Worm (Caenorhabditis elegans) whole organism, L3 larva: ENCODE data around the gene egg-1.

Experiments used
- R02D3.7 ChIP-seq: fragments of 150-350 bp; optimal IDR thresholded peaks from 2 replicates; lab custom pipeline; 2014; ENCODE audit warnings: missing biosample characterization, missing genetic modification characterization
- ZK546.5 ChIP-seq: sonication (generic microtip); optimal IDR thresholded peaks from 2 replicates; lab custom pipeline; 2017; ENCODE audit warnings: missing biosample characterization, missing genetic modification characterization
- ama-1 ChIP-seq: fragments of 150-350 bp; optimal IDR thresholded peaks from 2 replicates; lab custom pipeline; 2018
- ceh-16 ChIP-seq: sonication (generic microtip); optimal IDR thresholded peaks from 2 replicates; lab custom pipeline; 2017; ENCODE audit warnings: missing biosample characterization, missing genetic modification characterization
- ceh-28 ChIP-seq: fragments of 150-350 bp; optimal IDR thresholded peaks from 2 replicates; lab custom pipeline; 2014; ENCODE audit warnings: missing biosample characterization, missing genetic modification reagents, missing genetic modification characterization
- ceh-82 ChIP-seq: fragments of 150-350 bp; optimal IDR thresholded peaks from 2 replicates; lab custom pipeline; 2014; ENCODE audit warnings: missing biosample characterization, missing genetic modification characterization
- ceh-9 ChIP-seq: sonication (generic microtip); optimal IDR thresholded peaks from 2 replicates; lab custom pipeline; 2018; ENCODE audit warnings: missing biosample characterization, missing genetic modification characterization
- daf-12 ChIP-seq: fragments of 150-350 bp; optimal IDR thresholded peaks from 2 replicates; lab custom pipeline; 2014; ENCODE audit warnings: missing biosample characterization, missing genetic modification reagents, missing genetic modification characterization
- egl-27 ChIP-seq: sonication (generic microtip); optimal IDR thresholded peaks from 4 replicates; lab custom pipeline; 2017; ENCODE audit warnings: missing biosample characterization, missing genetic modification reagents, missing genetic modification characterization
- egl-5 ChIP-seq: fragments of 150-350 bp; optimal IDR thresholded peaks from 2 replicates; lab custom pipeline; 2017; ENCODE audit warnings: missing biosample characterization, missing genetic modification reagents, missing genetic modification characterization, inconsistent platforms
- elt-2 ChIP-seq: sonication (generic microtip); optimal IDR thresholded peaks from 2 replicates; lab custom pipeline; 2016; ENCODE audit warnings: missing genetic modification reagents, mild to moderate bottlenecking, missing genetic modification characterization, missing compliant biosample characterization
- elt-3 ChIP-seq, 3 experiments: fragments of 150-350 bp in 1 of 3; sonication (generic microtip) in 2 of 3; optimal IDR thresholded peaks; 2 replicates in 2 of 3; 4 replicates in 1 of 3; lab custom pipeline; 2014 to 2017; ENCODE audit warnings: missing biosample characterization in 3 of 3, missing genetic modification characterization in 3 of 3
- eor-1 ChIP-seq, 2 experiments: fragments of 150-350 bp; optimal IDR thresholded peaks; 2 replicates each; lab custom pipeline; 2014 to 2018; ENCODE audit warnings: missing biosample characterization in 2 of 2, missing genetic modification characterization in 2 of 2
- fkh-10 ChIP-seq: sonication (generic microtip); optimal IDR thresholded peaks from 2 replicates; lab custom pipeline; 2017; ENCODE audit warnings: missing biosample characterization, missing genetic modification reagents, missing genetic modification characterization
- fos-1 ChIP-seq: fragments of 150-350 bp; optimal IDR thresholded peaks from 2 replicates; lab custom pipeline; 2014; ENCODE audit warnings: missing biosample characterization, missing genetic modification characterization
- hmg-11 ChIP-seq: sonication (generic microtip); optimal IDR thresholded peaks from 2 replicates; lab custom pipeline; 2016; ENCODE audit warnings: missing genetic modification characterization, missing compliant biosample characterization
- jun-1 ChIP-seq: fragments of 150-350 bp; optimal IDR thresholded peaks from 2 replicates; lab custom pipeline; 2014; ENCODE audit warnings: missing biosample characterization, missing genetic modification reagents, missing genetic modification characterization
- lin-15B ChIP-seq: fragments of 150-350 bp; optimal IDR thresholded peaks from 2 replicates; lab custom pipeline; 2014; ENCODE audit warnings: missing biosample characterization, missing genetic modification characterization
- lin-39 ChIP-seq: fragments of 150-350 bp; optimal IDR thresholded peaks from 2 replicates; lab custom pipeline; 2018; ENCODE audit warnings: missing biosample characterization, missing genetic modification reagents, missing genetic modification characterization
- lsy-12 ChIP-seq: sonication (generic microtip); optimal IDR thresholded peaks from 2 replicates; lab custom pipeline; 2016; ENCODE audit warnings: mild to moderate bottlenecking, missing genetic modification characterization, missing compliant biosample characterization
- nfya-1 ChIP-seq: sonication (generic microtip); optimal IDR thresholded peaks from 2 replicates; lab custom pipeline; 2017; ENCODE audit warnings: missing genetic modification characterization, mild to moderate bottlenecking, missing compliant biosample characterization, antibody characterized with exemption, moderate library complexity; ENCODE audit not compliant: insufficient read depth
- nhr-11 ChIP-seq: fragments of 150-350 bp; optimal IDR thresholded peaks from 2 replicates; lab custom pipeline; 2014; ENCODE audit warnings: missing biosample characterization, missing genetic modification characterization
- nhr-12 ChIP-seq: fragments of 150-350 bp; optimal IDR thresholded peaks from 2 replicates; lab custom pipeline; 2014; ENCODE audit warnings: missing biosample characterization, missing genetic modification characterization
- nhr-23 ChIP-seq: fragments of 150-350 bp; optimal IDR thresholded peaks from 2 replicates; lab custom pipeline; 2014; ENCODE audit warnings: missing biosample characterization, missing genetic modification reagents, missing genetic modification characterization
- nhr-237 ChIP-seq: fragments of 150-350 bp; optimal IDR thresholded peaks from 2 replicates; lab custom pipeline; 2014; ENCODE audit warnings: missing biosample characterization, missing genetic modification characterization
- nhr-25 ChIP-seq: sonication (generic microtip); optimal IDR thresholded peaks from 2 replicates; lab custom pipeline; 2017; ENCODE audit warnings: missing biosample characterization, missing genetic modification characterization
- nhr-28 ChIP-seq: fragments of 150-350 bp; optimal IDR thresholded peaks from 2 replicates; lab custom pipeline; 2014; ENCODE audit warnings: missing biosample characterization, missing genetic modification characterization
- nhr-43 ChIP-seq: sonication (generic microtip); optimal IDR thresholded peaks from 2 replicates; lab custom pipeline; 2016; ENCODE audit warnings: mild to moderate bottlenecking, missing genetic modification characterization, missing compliant biosample characterization; ENCODE audit not compliant: poor library complexity, severe bottlenecking
- nhr-67 ChIP-seq: fragments of 150-350 bp; optimal IDR thresholded peaks from 2 replicates; lab custom pipeline; 2014; ENCODE audit warnings: missing biosample characterization, missing genetic modification characterization
- nhr-76 ChIP-seq: fragments of 150-350 bp; sonication (generic microtip); optimal IDR thresholded peaks from 5 replicates; lab custom pipeline; 2014; ENCODE audit warnings: missing biosample characterization, missing genetic modification characterization
- nhr-77 ChIP-seq: fragments of 150-350 bp; optimal IDR thresholded peaks from 2 replicates; lab custom pipeline; 2014; ENCODE audit warnings: missing biosample characterization, missing genetic modification characterization
- pha-4 ChIP-seq: fragments of 150-350 bp; optimal IDR thresholded peaks from 2 replicates; lab custom pipeline; 2014; ENCODE audit warnings: missing biosample characterization, missing genetic modification reagents, missing genetic modification characterization
- pqm-1 ChIP-seq: fragments of 150-350 bp; optimal IDR thresholded peaks from 2 replicates; lab custom pipeline; 2017; ENCODE audit warnings: missing biosample characterization, missing genetic modification characterization, inconsistent platforms
- sea-2 ChIP-seq: fragments of 150-350 bp; sonication (generic microtip); optimal IDR thresholded peaks from 4 replicates; lab custom pipeline; 2014; ENCODE audit warnings: missing biosample characterization, missing genetic modification reagents, missing genetic modification characterization
- skn-1 ChIP-seq: fragments of 150-350 bp; optimal IDR thresholded peaks from 2 replicates; lab custom pipeline; 2014; ENCODE audit warnings: missing biosample characterization, missing genetic modification characterization
- tbx-2 ChIP-seq: sonication (generic microtip); optimal IDR thresholded peaks from 2 replicates; lab custom pipeline; 2016; ENCODE audit warnings: mild to moderate bottlenecking, missing genetic modification characterization, missing compliant biosample characterization
- unc-62 ChIP-seq: fragments of 150-350 bp; sonication (generic microtip); optimal IDR thresholded peaks from 4 replicates; lab custom pipeline; 2014; ENCODE audit warnings: missing biosample characterization, missing genetic modification reagents, missing genetic modification characterization
- ztf-11 ChIP-seq: fragments of 150-350 bp; optimal IDR thresholded peaks from 2 replicates; lab custom pipeline; 2014; ENCODE audit warnings: missing biosample characterization, missing genetic modification characterization
- ztf-4 ChIP-seq: fragments of 150-350 bp; optimal IDR thresholded peaks from 2 replicates; lab custom pipeline; 2014; ENCODE audit warnings: missing biosample characterization, missing genetic modification characterization

egg-1 gene

DNA sequence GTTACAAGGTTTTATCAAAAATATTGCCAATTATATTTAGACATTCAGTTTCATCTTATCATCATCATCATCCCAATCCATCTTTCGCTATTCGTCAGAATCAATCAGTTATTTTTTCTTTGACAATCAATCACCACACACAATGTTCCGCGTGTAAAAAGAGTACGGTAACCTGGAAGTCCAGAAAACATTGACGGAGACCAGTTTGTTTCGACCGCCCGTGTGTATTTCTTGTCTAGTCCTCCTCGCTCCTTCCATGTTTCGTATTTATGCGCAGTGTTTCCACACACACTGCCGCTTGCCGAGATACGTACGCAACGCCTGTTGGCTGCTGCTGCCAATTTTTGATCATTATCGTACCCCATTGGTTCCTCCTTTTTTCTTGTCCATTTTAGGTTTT lies 17.3 kb upstream of the egg-1 start:
- TF ChIP-seq ztf-4 (no peak), fos-1 (no peak), R02D3.7 (tag; lab: Kevin White, UChicago) (no peak), ceh-16 (no peak), lsy-12 (tag; lab: Kevin White, UChicago) (peak; percentile 63), pha-4 (tag; lab: Kevin White, UChicago) (no peak), nhr-25 (tag; lab: Kevin White, UChicago) (peak; percentile 66), nhr-43 (peak; percentile 81), pqm-1 (tag; lab: Kevin White, UChicago) (peak; percentile 49), unc-62 (GFP tag; lab: Kevin White, UChicago) (peak; percentile 40), skn-1 (tag; lab: Kevin White, UChicago) (peak; percentile 18), lin-39 (tag; lab: Kevin White, UChicago) (peak; percentile 40), elt-3 (tag; optimal IDR thresholded peaks at IDR 0.05; lab: Kevin White, UChicago) (no peak), elt-2 (tag; lab: Kevin White, UChicago) (peak; percentile 58), nfya-1 (peak; percentile 95), lin-15B (tag; lab: Kevin White, UChicago) (peak; percentile 55), hmg-11 (tag; lab: Kevin White, UChicago) (peak; percentile 5), jun-1 (tag; lab: Kevin White, UChicago) (no peak), tbx-2 (tag; lab: Kevin White, UChicago) (no peak), ceh-28 (tag; lab: Kevin White, UChicago) (peak; percentile 28), nhr-237 (tag; lab: Kevin White, UChicago) (no peak), nhr-67 (tag; lab: Kevin White, UChicago) (no peak), nhr-23 (tag; lab: Kevin White, UChicago) (peak; percentile 86), ama-1 (peak; percentile 45)

- no peak for TF ChIP-seq sea-2 (GFP tag; lab: Kevin White, UChicago)
- TF ChIP-seq pha-4 (tag; lab: Kevin White, UChicago) = peak; percentile 8
- TF ChIP-seq, all 47 proteins: peak for 1
Observed at ce11 chrIII:5711242-5711641, 16.7 kb upstream of the egg-1 start, which contains the start of gene rbm-26. TSS of gene rbm-26 (plus strand) at chrIII:5711542.

DNA sequence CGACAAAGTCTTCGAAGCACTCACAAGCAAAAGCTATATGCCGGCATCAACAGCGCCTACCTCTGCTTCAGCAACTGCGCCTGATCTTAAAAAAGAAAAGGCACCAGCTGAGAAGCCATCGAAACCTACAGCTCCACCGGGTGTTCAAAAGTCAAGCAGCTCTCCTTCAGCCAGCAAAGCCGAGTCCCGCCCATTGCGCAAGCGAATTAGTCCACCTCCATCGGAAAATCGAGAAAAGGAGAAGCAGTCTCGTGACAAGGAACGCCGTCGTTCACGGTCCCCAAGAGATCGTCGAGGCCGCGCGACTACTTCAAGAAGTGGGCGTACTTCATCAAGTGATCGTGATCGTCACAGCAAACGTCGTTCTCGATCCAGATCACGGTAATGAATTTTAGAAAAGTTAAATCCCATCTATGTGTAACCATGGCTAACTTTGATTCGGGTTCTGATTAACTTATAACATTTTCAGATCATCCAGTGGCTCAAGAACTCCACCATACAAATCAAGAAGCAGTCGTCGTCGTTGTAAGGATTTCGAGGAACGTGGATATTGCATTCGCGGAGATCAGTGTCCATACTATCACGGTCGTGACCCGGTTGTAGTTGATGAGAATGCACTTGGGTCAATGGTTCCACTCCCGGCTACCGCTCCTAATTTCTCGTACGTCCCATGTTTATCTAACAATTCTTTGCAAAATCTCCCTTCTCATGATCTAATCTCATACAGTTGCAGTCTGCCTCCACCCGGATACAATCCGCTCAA lies 15.9 kb upstream of the egg-1 start:
- TF ChIP-seq lin-39 (tag; lab: Kevin White, UChicago) = no peak
- TF ChIP-seq ztf-11 = no peak
- TF ChIP-seq nhr-77 (tag; lab: Kevin White, UChicago) = no peak
- no peak for TF ChIP-seq daf-12
- TF ChIP-seq egl-27 = no peak
- no peak for TF ChIP-seq ceh-28 (tag; lab: Kevin White, UChicago)
- TF ChIP-seq ZK546.5 (tag; lab: Kevin White, UChicago) = no peak
- no peak for TF ChIP-seq fkh-10
- TF ChIP-seq ceh-9 (tag; lab: Kevin White, UChicago) = no peak

DNA sequence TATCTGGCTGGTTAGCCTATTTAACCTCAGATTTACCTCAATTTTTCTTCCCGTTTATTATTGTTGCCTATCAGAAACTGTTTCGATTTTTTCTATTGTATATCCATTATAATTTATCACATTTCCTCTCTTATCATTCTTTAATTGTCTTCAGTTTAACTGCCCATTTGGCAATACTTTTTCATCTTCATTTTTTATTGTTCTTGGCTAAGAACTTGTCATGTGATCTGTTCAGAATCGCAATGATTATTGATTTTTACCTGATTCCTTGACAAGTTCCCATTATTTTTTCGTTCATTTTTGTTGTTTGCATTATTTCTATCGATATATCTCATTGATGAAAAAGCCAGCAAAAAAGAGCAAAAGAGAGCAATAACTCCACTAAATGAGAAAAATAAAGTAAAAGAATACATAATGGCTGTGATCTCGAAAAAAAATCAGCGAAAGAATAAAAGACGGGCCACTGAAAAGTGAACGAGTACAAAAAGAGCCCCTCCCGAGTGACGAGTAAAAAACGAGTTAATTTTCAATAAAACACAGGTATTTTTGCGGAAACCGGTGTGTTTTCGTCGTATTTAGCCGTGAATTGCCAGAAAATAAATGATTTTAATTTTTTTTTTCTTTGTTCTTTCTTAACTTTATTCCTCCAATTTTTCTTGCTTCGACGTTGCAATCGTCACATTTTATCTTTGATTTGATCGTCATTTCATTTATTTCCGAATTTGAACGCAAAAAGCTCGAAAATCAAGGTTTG lies 13.6 kb upstream of the egg-1 start, which contains the start of gene arf-1:
Gene arf-1 (plus strand): TSS at position 657 of the 754 bp plus-strand sequence.
- TF ChIP-seq elt-2 (tag; lab: Kevin White, UChicago) = peak; percentile 17
- no peak for TF ChIP-seq ztf-4
- TF ChIP-seq nhr-77 (tag; lab: Kevin White, UChicago) = peak; percentile 54

- TF ChIP-seq nhr-76 (tag; lab: Kevin White, UChicago) = no peak
- TF ChIP-seq ceh-9 (tag; lab: Kevin White, UChicago) = no peak
- no peak for TF ChIP-seq nhr-11
- no peak for TF ChIP-seq sea-2 (GFP tag; lab: Kevin White, UChicago)
- no peak for TF ChIP-seq egl-5 (tag; lab: Kevin White, UChicago)
- TF ChIP-seq nfya-1 = no peak
- no peak for TF ChIP-seq egl-27
- no peak for TF ChIP-seq ceh-82
- TF ChIP-seq ZK546.5 (tag; lab: Kevin White, UChicago) = no peak
- no peak for TF ChIP-seq nhr-12 (tag; lab: Kevin White, UChicago)
- TF ChIP-seq eor-1 (tag; optimal IDR thresholded peaks at IDR 0.05; lab: Kevin White, UChicago) = no peak
- no peak for TF ChIP-seq elt-2 (tag; lab: Kevin White, UChicago)
- peak; percentile 59 for TF ChIP-seq ama-1
- peak; percentile 55 for TF ChIP-seq ztf-4
- TF ChIP-seq nhr-28 (tag; lab: Kevin White, UChicago) = no peak
- no peak for TF ChIP-seq tbx-2 (tag; lab: Kevin White, UChicago)
- peak; percentile 76 for TF ChIP-seq nhr-43
- TF ChIP-seq nhr-23 (tag; lab: Kevin White, UChicago) = no peak
- TF ChIP-seq nhr-67 (tag; lab: Kevin White, UChicago) = no peak
- no peak for TF ChIP-seq skn-1 (tag; lab: Kevin White, UChicago)
Observed at ce11 chrIII:5714984-5715454, 13.0 kb upstream of the egg-1 start.
